Worm (Caenorhabditis elegans) whole organism, L3 larva: Measurements from ENCODE around the gene B0244.15.

Source experiments
- ama-1 ChIP-seq: fragments of 150-350 bp; optimal IDR thresholded peaks from 2 replicates; lab custom pipeline; 2018
- ceh-82 ChIP-seq: fragments of 150-350 bp; optimal IDR thresholded peaks from 2 replicates; lab custom pipeline; 2014; ENCODE audit warnings: missing biosample characterization, missing genetic modification characterization
- fkh-10 ChIP-seq: sonication (generic microtip); optimal IDR thresholded peaks from 2 replicates; lab custom pipeline; 2017; ENCODE audit warnings: missing biosample characterization, missing genetic modification reagents, missing genetic modification characterization
- lin-15B ChIP-seq: fragments of 150-350 bp; optimal IDR thresholded peaks from 2 replicates; lab custom pipeline; 2014; ENCODE audit warnings: missing biosample characterization, missing genetic modification characterization
- lin-39 ChIP-seq: fragments of 150-350 bp; optimal IDR thresholded peaks from 2 replicates; lab custom pipeline; 2018; ENCODE audit warnings: missing biosample characterization, missing genetic modification reagents, missing genetic modification characterization
- nfya-1 ChIP-seq: sonication (generic microtip); optimal IDR thresholded peaks from 2 replicates; lab custom pipeline; 2017; ENCODE audit warnings: missing genetic modification characterization, mild to moderate bottlenecking, missing compliant biosample characterization, antibody characterized with exemption, moderate library complexity; ENCODE audit not compliant: insufficient read depth
- nhr-28 ChIP-seq: fragments of 150-350 bp; optimal IDR thresholded peaks from 2 replicates; lab custom pipeline; 2014; ENCODE audit warnings: missing biosample characterization, missing genetic modification characterization
- nhr-67 ChIP-seq: fragments of 150-350 bp; optimal IDR thresholded peaks from 2 replicates; lab custom pipeline; 2014; ENCODE audit warnings: missing biosample characterization, missing genetic modification characterization
- skn-1 ChIP-seq: fragments of 150-350 bp; optimal IDR thresholded peaks from 2 replicates; lab custom pipeline; 2014; ENCODE audit warnings: missing biosample characterization, missing genetic modification characterization
- snpc-4 ChIP-seq: fragments of 150-350 bp; optimal IDR thresholded peaks from 2 replicates; lab custom pipeline; 2014; ENCODE audit warnings: missing biosample characterization, missing genetic modification characterization
- unc-62 ChIP-seq: fragments of 150-350 bp; sonication (generic microtip); optimal IDR thresholded peaks from 4 replicates; lab custom pipeline; 2014; ENCODE audit warnings: missing biosample characterization, missing genetic modification reagents, missing genetic modification characterization
- ztf-4 ChIP-seq: fragments of 150-350 bp; optimal IDR thresholded peaks from 2 replicates; lab custom pipeline; 2014; ENCODE audit warnings: missing biosample characterization, missing genetic modification characterization

DNA sequence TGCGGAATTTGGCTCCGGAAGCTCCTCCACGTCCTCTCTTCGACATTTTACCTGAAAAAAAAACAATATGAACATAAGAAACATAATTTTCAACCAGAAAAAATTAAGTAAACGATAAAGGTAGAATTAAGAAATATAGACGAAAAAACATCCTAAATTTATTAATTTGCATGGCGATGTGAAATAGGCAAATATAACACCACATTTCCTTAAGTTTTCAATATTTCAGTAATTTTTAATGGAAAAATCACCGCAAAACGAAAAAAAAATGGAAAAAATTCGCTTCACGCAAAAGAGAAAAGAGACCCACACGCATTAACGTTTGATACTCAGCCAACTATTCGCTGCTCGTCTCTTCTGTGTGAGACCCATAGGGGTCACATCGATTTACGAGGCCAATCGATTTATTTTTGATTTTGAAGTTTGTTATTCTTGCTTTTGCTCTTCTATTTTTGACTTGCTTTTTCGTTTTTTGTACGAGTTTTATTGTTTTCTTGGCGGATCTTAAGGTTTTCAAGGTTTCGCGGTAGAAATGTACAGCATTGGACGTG is 37.0 kb upstream of the B0244.15 start, which contains the start of gene rpl-23:
- TF ChIP-seq snpc-4 (peak; percentile 84), ztf-4 (tag; lab: Kevin White, UChicago) (no peak), ama-1 (lab: Kevin White, UChicago) (peak; percentile 36), fkh-10 (peak; percentile 81), nfya-1 (tag; lab: Kevin White, UChicago) (peak; percentile 96), nhr-67 (no peak), skn-1 (peak; percentile 85), lin-15B (tag; lab: Kevin White, UChicago) (peak; percentile 93), ceh-82 (tag; lab: Kevin White, UChicago) (peak; percentile 56), unc-62 (no peak), nhr-28 (tag; lab: Kevin White, UChicago) (no peak), lin-39 (tag; lab: Kevin White, UChicago) (peak; percentile 98)
